Fruit fly (Drosophila melanogaster) whole organism, adult: ENCODE results near the gene Klp10A.
A peak's percentile ranks its signal among the peaks of the same experiment; 100 is the strongest.

ENCODE experiments used
- CG1620 ChIP-seq: fragments of 200-800 bp; sonication (Bioruptor generic); optimal IDR thresholded peaks from 2 replicates; lab custom pipeline; 2016; ENCODE audit warnings: missing biosample characterization, missing genetic modification characterization
- CG33017 ChIP-seq: fragments of 200-800 bp; sonication (Bioruptor generic); optimal IDR thresholded peaks from 2 replicates; lab custom pipeline; 2018; ENCODE audit warnings: missing biosample characterization, mild to moderate bottlenecking, missing genetic modification characterization, moderate library complexity
- CG5204 ChIP-seq: fragments of 200-800 bp; sonication (Bioruptor generic); optimal IDR thresholded peaks from 2 replicates; lab custom pipeline; 2016; ENCODE audit warnings: missing biosample characterization, missing genetic modification characterization
- Clk ChIP-seq: fragments of 200-800 bp; sonication (Bioruptor generic); optimal IDR thresholded peaks from 2 replicates; lab custom pipeline; 2017; ENCODE audit warnings: missing biosample characterization, missing genetic modification characterization
- toe ChIP-seq: fragments of 200-800 bp; sonication (Bioruptor generic); optimal IDR thresholded peaks from 2 replicates; lab custom pipeline; 2016; ENCODE audit warnings: missing biosample characterization, missing genetic modification characterization

DNA sequence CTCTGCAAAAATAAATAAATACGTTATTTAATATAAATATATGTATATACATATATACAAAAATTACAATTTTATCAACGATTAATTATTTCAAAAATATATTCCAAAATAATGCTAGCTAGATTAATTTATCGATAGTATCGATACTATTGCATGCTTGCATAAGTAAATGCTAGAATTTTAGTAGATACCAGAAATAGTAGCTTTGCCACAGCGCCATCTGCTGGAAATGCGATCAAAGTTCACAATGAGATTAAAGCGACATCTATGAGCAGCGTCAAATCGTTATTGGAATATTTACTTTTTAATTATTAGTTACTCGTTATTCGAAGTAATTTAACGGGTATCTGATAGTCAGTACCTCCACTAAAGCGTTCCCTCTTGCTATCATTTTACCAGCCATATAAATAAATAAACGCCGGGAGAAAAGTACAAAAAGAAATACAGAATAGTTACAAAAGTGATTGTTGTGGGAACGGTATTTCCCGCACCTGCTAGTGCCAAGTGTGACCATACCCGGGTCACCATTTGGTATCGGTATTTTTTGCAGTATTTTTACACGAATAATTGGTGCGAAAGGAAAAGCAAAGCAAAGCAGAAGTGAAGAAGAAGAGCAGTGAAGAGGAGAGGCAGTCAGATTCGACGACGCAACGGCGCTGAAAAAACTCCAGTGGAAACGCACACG lies 17.1 kb upstream of the Klp10A start, which contains the start of the genes rtv and Dlic:
- TF ChIP-seq toe (GFP tag; lab: Kevin White, UChicago) = no peak
- TF ChIP-seq Clk (GFP tag; lab: Kevin White, UChicago) = no peak
- TF ChIP-seq CG1620 (GFP tag; lab: Kevin White, UChicago) = peak; percentile 19
- TF ChIP-seq CG33017 (tag; lab: Kevin White, UChicago) = no peak
- peak; percentile 23 for TF ChIP-seq CG5204 (GFP tag; lab: Kevin White, UChicago)
